Fruit fly (Drosophila melanogaster) whole organism, embryonic: Measurements from ENCODE around the gene CG2767.

ENCODE experiments used
- CG31441 ChIP-seq: fragments of 200-800 bp; sonication (Bioruptor generic); IDR thresholded peaks from 2 replicates; pipeline ENCODE4 v1.3.6; 2022; ENCODE audit warnings: missing biosample characterization, missing genetic modification characterization
- CG34422 ChIP-seq: fragments of 200-800 bp; sonication (Bioruptor generic); IDR thresholded peaks from 3 replicates; pipeline ENCODE4 v1.3.6; 2022; ENCODE audit warnings: missing biosample characterization, missing genetic modification characterization
- CG8478 ChIP-seq: fragments of >200 bp; optimal IDR thresholded peaks from 2 replicates; lab custom pipeline; 2018
- CG9215 ChIP-seq: fragments of 200-800 bp; sonication (Bioruptor generic); IDR thresholded peaks from 2 replicates; pipeline ENCODE4 v1.3.6; 2022; ENCODE audit warnings: missing biosample characterization, missing genetic modification characterization
- Poxn ChIP-seq: fragments of 200-800 bp; sonication (Bioruptor generic); IDR thresholded peaks from 2 replicates; pipeline ENCODE4 v1.3.6; 2022; ENCODE audit warnings: missing biosample characterization, missing genetic modification characterization
- crc ChIP-seq: fragments of 200-800 bp; sonication (Bioruptor generic); optimal IDR thresholded peaks from 2 replicates; lab custom pipeline; 2016; ENCODE audit warnings: missing biosample characterization, missing genetic modification characterization
- knrl ChIP-seq: fragments of 200-800 bp; sonication (Bioruptor generic); IDR thresholded peaks from 3 replicates; pipeline ENCODE4 v1.3.6; 2022; ENCODE audit warnings: missing biosample characterization, missing genetic modification characterization; ENCODE audit not compliant: partially characterized antibody
- trh ChIP-seq: fragments of 200-800 bp; sonication (Bioruptor generic); optimal IDR thresholded peaks from 2 replicates; lab custom pipeline; 2016; ENCODE audit warnings: missing biosample characterization, missing genetic modification characterization

DNA sequence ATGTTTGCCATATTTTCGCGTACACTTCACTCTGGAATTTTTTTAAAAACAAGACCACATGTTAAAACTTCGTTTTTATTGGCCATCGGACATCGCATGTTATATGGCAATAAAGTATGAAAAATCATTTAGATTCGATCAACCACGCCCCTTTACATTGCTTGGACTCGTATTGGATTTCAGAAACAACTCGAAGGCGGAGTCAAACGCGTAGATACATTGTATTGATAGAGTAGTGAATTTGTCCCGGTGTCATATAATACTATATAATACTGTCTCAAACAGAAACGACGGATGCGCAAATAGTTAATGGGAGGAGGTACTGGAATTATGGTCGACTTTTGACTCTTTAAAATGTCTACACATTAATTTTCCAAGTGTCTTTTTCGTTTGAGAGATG, 46.6 kb downstream of the CG2767 start:
- TF ChIP-seq CG34422 (GFP tag; lab: Robert Waterston, UW) (no peak), CG31441 (GFP tag; lab: Robert Waterston, UW) (no peak), Poxn (no peak), CG9215 (no peak), knrl (no peak), trh (GFP tag; lab: Kevin White, UChicago) (no peak), CG8478 (lab: Kevin White, UChicago) (no peak), crc (GFP tag; lab: Kevin White, UChicago) (no peak)
